Worm (Caenorhabditis elegans) whole organism, mixed stage, embryonic: ENCODE measurements around the gene ZK180.5.

Experiments
- blmp-1 ChIP-seq: fragments of 150-350 bp; optimal IDR thresholded peaks from 2 replicates; lab custom pipeline; 2014; ENCODE audit warnings: missing biosample characterization, missing genetic modification characterization
- ces-1 ChIP-seq: fragments of 150-350 bp; optimal IDR thresholded peaks from 2 replicates; lab custom pipeline; 2014; ENCODE audit warnings: missing biosample characterization, missing genetic modification reagents, missing genetic modification characterization
- ham-2 ChIP-seq: fragments of 200-800 bp; sonication (Bioruptor generic); optimal IDR thresholded peaks from 2 replicates; lab custom pipeline; 2018; ENCODE audit warnings: mild to moderate bottlenecking, missing genetic modification characterization, missing compliant biosample characterization
- lin-13 ChIP-seq: fragments of 150-350 bp; optimal IDR thresholded peaks from 2 replicates; lab custom pipeline; 2014; ENCODE audit warnings: missing biosample characterization, missing genetic modification characterization
- mls-2 ChIP-seq: sonication (generic microtip); optimal IDR thresholded peaks from 2 replicates; lab custom pipeline; 2016; ENCODE audit warnings: mild to moderate bottlenecking, missing genetic modification characterization, moderate library complexity, missing compliant biosample characterization
- nhr-12 ChIP-seq: fragments of 150-350 bp; optimal IDR thresholded peaks from 2 replicates; lab custom pipeline; 2014; ENCODE audit warnings: missing biosample characterization, missing genetic modification characterization
- nhr-28 ChIP-seq: fragments of 150-350 bp; optimal IDR thresholded peaks from 2 replicates; lab custom pipeline; 2014; ENCODE audit warnings: missing biosample characterization, missing genetic modification characterization
- nhr-76 ChIP-seq: sonication (generic microtip); optimal IDR thresholded peaks from 2 replicates; lab custom pipeline; 2017; ENCODE audit warnings: missing biosample characterization, missing genetic modification characterization
- snpc-4 ChIP-seq: fragments of 150-350 bp; optimal IDR thresholded peaks from 2 replicates; lab custom pipeline; 2014; ENCODE audit warnings: missing biosample characterization, missing genetic modification characterization
- sptf-1 ChIP-seq: sonication (generic microtip); optimal IDR thresholded peaks from 2 replicates; lab custom pipeline; 2017; ENCODE audit warnings: mild to moderate bottlenecking, missing genetic modification characterization, moderate library complexity, missing compliant biosample characterization

DNA sequence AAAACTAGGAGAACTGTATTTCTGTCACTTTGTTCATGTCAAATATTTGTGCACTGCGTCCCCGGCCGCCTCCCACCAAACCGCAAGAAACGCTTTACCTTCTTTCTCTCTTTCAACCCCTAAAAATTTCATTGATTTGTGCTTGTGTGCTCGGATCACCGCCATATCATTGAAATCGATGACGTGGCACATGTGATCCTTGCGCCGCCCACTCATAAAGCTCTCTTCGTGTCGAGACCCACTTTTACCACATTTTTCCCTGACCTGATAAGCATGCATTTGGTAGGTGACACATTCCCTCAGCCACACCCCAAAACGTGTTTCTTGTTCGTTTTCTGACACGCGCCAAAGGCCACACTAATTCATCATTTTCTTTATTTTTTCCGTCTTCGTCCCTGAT is 40.8 kb upstream of the ZK180.5 start:
- TF ChIP-seq ham-2 (GFP tag; lab: Kevin White, UChicago): no peak
- no peak for TF ChIP-seq sptf-1 (tag; lab: Kevin White, UChicago)
- TF ChIP-seq snpc-4: no peak
- TF ChIP-seq blmp-1: no peak
- TF ChIP-seq mls-2 (tag; lab: Kevin White, UChicago): no peak
- no peak for TF ChIP-seq nhr-76
- TF ChIP-seq lin-13: no peak
- no peak for TF ChIP-seq ces-1 (GFP tag; lab: Kevin White, UChicago)
- TF ChIP-seq nhr-12 (tag; lab: Kevin White, UChicago): no peak
- no peak for TF ChIP-seq nhr-28 (tag; lab: Kevin White, UChicago)
